Worm (Caenorhabditis elegans): ENCODE results near the gene F20D6.15.

ce11 chrV:8223417-8223816 lies 35.1 kb upstream of the F20D6.15 start:
- TF ChIP-seq ceh-82 (tag; optimal IDR thresholded peaks at IDR 0.05), result no peak
- TF ChIP-seq ama-1 (optimal IDR thresholded peaks at IDR 0.05), result no peak
- TF ChIP-seq nhr-21 (tag; optimal IDR thresholded peaks at IDR 0.05), result no peak
- no peak for TF ChIP-seq skn-1 (tag; optimal IDR thresholded peaks at IDR 0.05)
- TF ChIP-seq nhr-237 (tag; optimal IDR thresholded peaks at IDR 0.05), result no peak

All from whole organism, L2 larva.